Worm (Caenorhabditis elegans): ENCODE results near the gene C17B7.12.

- TF ChIP-seq pha-4 (tag; optimal IDR thresholded peaks at IDR 0.05): no peak
- TF ChIP-seq zip-8 (tag; optimal IDR thresholded peaks at IDR 0.05): no peak
- no peak for TF ChIP-seq M03D4.4 (tag; optimal IDR thresholded peaks at IDR 0.05)
- TF ChIP-seq nhr-237 (tag; optimal IDR thresholded peaks at IDR 0.05): no peak
- no peak for TF ChIP-seq sem-2 (GFP tag; optimal IDR thresholded peaks at IDR 0.05)
- no peak for TF ChIP-seq lin-13 (tag; optimal IDR thresholded peaks at IDR 0.05)
- TF ChIP-seq nhr-76 (tag; optimal IDR thresholded peaks at IDR 0.05): no peak
- TF ChIP-seq snpc-4 (tag; optimal IDR thresholded peaks at IDR 0.05): no peak
- no peak for TF ChIP-seq elt-1 (tag; optimal IDR thresholded peaks at IDR 0.05; ENCODE audit: borderline replicate concordance, insufficient read depth)
- no peak for TF ChIP-seq lsy-2 (tag; optimal IDR thresholded peaks at IDR 0.05)
- no peak for TF ChIP-seq nhr-2 (tag; optimal IDR thresholded peaks at IDR 0.05)
- TF ChIP-seq mab-5 (tag; optimal IDR thresholded peaks at IDR 0.05): no peak
These were observed 5.5 kb upstream of the C17B7.12 start for ce11 chrV:3347486-3347885.
